Fruit fly (Drosophila melanogaster): ENCODE data around the gene CG1971.

- TF ChIP-seq psq (GFP tag; optimal IDR thresholded peaks at IDR 0.05) (no peak), usp (GFP tag; optimal IDR thresholded peaks at IDR 0.05) (no peak)
Measured at dm6 chr3R:31771790-31772576, 33.3 kb upstream of the CG1971 start, which contains the start of the genes betaGlu and sip3.
